Fruit fly (Drosophila melanogaster) whole organism, embryonic: ENCODE measurements around the gene CG46441.

Experiments used
- CG1024 ChIP-seq: fragments of 200-800 bp; sonication (Bioruptor generic); IDR thresholded peaks from 2 replicates; pipeline ENCODE4 v1.3.6; 2022; ENCODE audit warnings: missing biosample characterization, missing genetic modification characterization
- CG10431 ChIP-seq: fragments of 200-800 bp; sonication (Bioruptor generic); optimal IDR thresholded peaks from 3 replicates; lab custom pipeline; 2018; ENCODE audit warnings: missing biosample characterization, mild to moderate bottlenecking, missing genetic modification characterization
- CG10462 ChIP-seq: fragments of 200-800 bp; sonication (Bioruptor generic); optimal IDR thresholded peaks from 2 replicates; lab custom pipeline; 2016; ENCODE audit warnings: missing biosample characterization, missing genetic modification characterization
- CG11723 ChIP-seq: fragments of 200-800 bp; sonication (Bioruptor generic); optimal IDR thresholded peaks from 2 replicates; lab custom pipeline; 2017; ENCODE audit warnings: missing biosample characterization, mild to moderate bottlenecking, missing genetic modification characterization
- CG15479 ChIP-seq: fragments of 200-800 bp; sonication (Bioruptor generic); optimal IDR thresholded peaks from 3 replicates; lab custom pipeline; 2019; ENCODE audit warnings: missing biosample characterization, mild to moderate bottlenecking, missing genetic modification characterization, moderate library complexity
- CG16815 ChIP-seq: fragments of 200-800 bp; sonication (Bioruptor generic); optimal IDR thresholded peaks from 3 replicates; lab custom pipeline; 2017; ENCODE audit warnings: missing biosample characterization, mild to moderate bottlenecking, missing genetic modification characterization
- CG2120 ChIP-seq: fragments of 200-800 bp; sonication (Bioruptor generic); optimal IDR thresholded peaks from 3 replicates; lab custom pipeline; 2016; ENCODE audit warnings: missing biosample characterization, missing genetic modification characterization
- CG2199 ChIP-seq: fragments of 200-800 bp; sonication (Bioruptor generic); IDR thresholded peaks from 3 replicates; pipeline ENCODE4 v1.3.6; 2022; ENCODE audit warnings: missing biosample characterization, missing genetic modification characterization
- CG33213 ChIP-seq: fragments of 200-800 bp; sonication (Bioruptor generic); optimal IDR thresholded peaks from 3 replicates; lab custom pipeline; 2016; ENCODE audit warnings: missing biosample characterization, missing genetic modification characterization
- CG3726 ChIP-seq: fragments of 200-800 bp; sonication (Bioruptor generic); IDR thresholded peaks from 3 replicates; pipeline ENCODE4, ENCODE4 v1.3.6; 2022; ENCODE audit warnings: missing biosample characterization, missing genetic modification characterization
- CG6272 ChIP-seq: fragments of 200-800 bp; sonication (Bioruptor generic); IDR thresholded peaks from 2 replicates; pipeline ENCODE4 v1.3.6; 2022; ENCODE audit warnings: missing biosample characterization, missing genetic modification characterization
- CG7928 ChIP-seq: fragments of 200-800 bp; sonication (Bioruptor generic); optimal IDR thresholded peaks from 2 replicates; lab custom pipeline; 2017; ENCODE audit warnings: missing biosample characterization, mild to moderate bottlenecking, missing genetic modification characterization
- D ChIP-seq, 2 experiments: fragments of 200-800 bp in 1 of 2; fragments of >200 bp in 1 of 2; sonication (Bioruptor generic) in 1 of 2; optimal IDR thresholded peaks; 2 replicates in 1 of 2; 3 replicates in 1 of 2; lab custom pipeline; 2017; ENCODE audit warnings: mild to moderate bottlenecking in 1 of 2, missing biosample characterization in 1 of 2, missing genetic modification characterization in 1 of 2, missing genetic modification reagents in 1 of 2
- Drgx ChIP-seq: fragments of 200-800 bp; sonication (Bioruptor generic); IDR thresholded peaks from 2 replicates; pipeline ENCODE4 v1.3.6; 2022; ENCODE audit warnings: missing biosample characterization, missing genetic modification characterization
- HLHmδ ChIP-seq: fragments of 200-800 bp; sonication (Bioruptor generic); optimal IDR thresholded peaks from 2 replicates; lab custom pipeline; 2018; ENCODE audit warnings: missing biosample characterization, mild to moderate bottlenecking, missing genetic modification characterization, moderate library complexity
- Lpt ChIP-seq: fragments of >200 bp; optimal IDR thresholded peaks from 2 replicates; lab custom pipeline; 2018; ENCODE audit warnings: missing biosample characterization, missing genetic modification characterization
- MBD-R2 ChIP-seq: fragments of 200-800 bp; sonication (Bioruptor generic); IDR thresholded peaks from 2 replicates; pipeline ENCODE4 v1.3.6; 2022; ENCODE audit warnings: missing biosample characterization, missing genetic modification characterization
- Med ChIP-seq: fragments of 200-800 bp; sonication (Bioruptor generic); peaks from one replicate; lab custom pipeline; 2016; ENCODE audit warnings: missing biosample characterization, missing genetic modification characterization, mild to moderate bottlenecking, inconsistent platforms, moderate library complexity
- Nf-YA ChIP-seq: fragments of 200-800 bp; sonication (Bioruptor generic); IDR thresholded peaks from 2 replicates; pipeline ENCODE4 v1.3.6; 2022; ENCODE audit warnings: missing biosample characterization, missing genetic modification characterization
- Nf-YB ChIP-seq: fragments of 200-800 bp; sonication (Bioruptor generic); optimal IDR thresholded peaks from 3 replicates; lab custom pipeline; 2019; ENCODE audit warnings: missing biosample characterization, mild to moderate bottlenecking, missing genetic modification characterization, moderate library complexity
- Opbp ChIP-seq: fragments of 200-800 bp; sonication (Bioruptor generic); IDR thresholded peaks from 3 replicates; pipeline ENCODE4 v1.3.6; 2022; ENCODE audit warnings: missing biosample characterization, missing genetic modification characterization; ENCODE audit not compliant: partially characterized antibody
- Stat92E ChIP-seq, 3 experiments: fragments of >200 bp in 2 of 3; fragments of 200-800 bp in 1 of 3; sonication (Bioruptor generic) in 1 of 3; optimal IDR thresholded peaks; 2 replicates each; lab custom pipeline; 2017 to 2019; ENCODE audit warnings: missing biosample characterization in 3 of 3, missing genetic modification characterization in 3 of 3, mild to moderate bottlenecking in 1 of 3, moderate library complexity in 1 of 3
- Taf1 ChIP-seq: fragments of 200-800 bp; sonication (Bioruptor generic); IDR thresholded peaks from 2 replicates; pipeline ENCODE4 v1.3.6; 2022; ENCODE audit warnings: missing biosample characterization, missing genetic modification characterization
- ato ChIP-seq: fragments of 200-800 bp; sonication (Bioruptor generic); IDR thresholded peaks from 2 replicates; pipeline ENCODE4 v1.3.6; 2022; ENCODE audit warnings: missing biosample characterization, missing genetic modification characterization; ENCODE audit not compliant: partially characterized antibody
- bigmax ChIP-seq: fragments of 200-800 bp; sonication (Bioruptor generic); optimal IDR thresholded peaks from 2 replicates; lab custom pipeline; 2018; ENCODE audit warnings: missing biosample characterization, mild to moderate bottlenecking, missing genetic modification characterization
- br ChIP-seq: fragments of >200 bp; optimal IDR thresholded peaks from 2 replicates; lab custom pipeline; 2017
- cad ChIP-seq: fragments of >200 bp; optimal IDR thresholded peaks from 2 replicates; lab custom pipeline; 2017; ENCODE audit warnings: missing biosample characterization, missing genetic modification characterization
- chn ChIP-seq: fragments of 200-800 bp; sonication (Bioruptor generic); optimal IDR thresholded peaks from 2 replicates; lab custom pipeline; 2016; ENCODE audit warnings: missing biosample characterization, missing genetic modification characterization
- croc ChIP-seq: fragments of 200-800 bp; sonication (Bioruptor generic); conservative IDR thresholded peaks from 3 replicates; pipeline ENCODE4 v1.3.6; 2022; ENCODE audit warnings: missing biosample characterization, missing genetic modification characterization
- cwo ChIP-seq: fragments of 200-800 bp; sonication (Bioruptor generic); optimal IDR thresholded peaks from 3 replicates; lab custom pipeline; 2017; ENCODE audit warnings: missing biosample characterization, missing genetic modification characterization, mild to moderate bottlenecking, moderate library complexity, missing genetic modification reagents
- grn ChIP-seq: fragments of 200-800 bp; sonication (Bioruptor generic); optimal IDR thresholded peaks from 3 replicates; lab custom pipeline; 2017; ENCODE audit warnings: missing biosample characterization, missing genetic modification characterization
- insv ChIP-seq, 2 experiments: fragments of 200-800 bp; sonication (Bioruptor generic); optimal IDR thresholded peaks; 3 replicates each; lab custom pipeline; 2016 to 2018; ENCODE audit warnings: missing biosample characterization in 2 of 2, missing genetic modification characterization in 2 of 2
- kni ChIP-seq: fragments of 200-800 bp; sonication (Bioruptor generic); optimal IDR thresholded peaks from 3 replicates; lab custom pipeline; 2017; ENCODE audit warnings: mild to moderate bottlenecking, missing biosample characterization, missing genetic modification reagents, missing genetic modification characterization
- lmd ChIP-seq: fragments of 200-800 bp; sonication (Bioruptor generic); IDR thresholded peaks from 2 replicates; pipeline ENCODE4 v1.3.6; 2022; ENCODE audit warnings: missing biosample characterization, missing genetic modification characterization
- pb ChIP-seq: fragments of 200-800 bp; sonication (Bioruptor generic); optimal IDR thresholded peaks from 3 replicates; lab custom pipeline; 2016; ENCODE audit warnings: missing biosample characterization, missing genetic modification characterization
- pros ChIP-seq: fragments of 200-800 bp; sonication (Bioruptor generic); optimal IDR thresholded peaks from 3 replicates; lab custom pipeline; 2019; ENCODE audit warnings: missing biosample characterization, mild to moderate bottlenecking, missing genetic modification characterization, moderate library complexity
- psq ChIP-seq: fragments of 200-800 bp; sonication (Bioruptor generic); optimal IDR thresholded peaks from 2 replicates; lab custom pipeline; 2017; ENCODE audit warnings: missing biosample characterization, missing genetic modification characterization
- repo ChIP-seq: fragments of 200-800 bp; sonication (Bioruptor generic); optimal IDR thresholded peaks from 2 replicates; lab custom pipeline; 2016; ENCODE audit warnings: missing biosample characterization, missing genetic modification characterization
- schlank ChIP-seq: fragments of 200-800 bp; sonication (Bioruptor generic); optimal IDR thresholded peaks from 2 replicates; lab custom pipeline; 2018; ENCODE audit warnings: missing biosample characterization, mild to moderate bottlenecking, missing genetic modification characterization
- shn ChIP-seq: fragments of 200-800 bp; sonication (Bioruptor generic); optimal IDR thresholded peaks from 3 replicates; lab custom pipeline; 2016; ENCODE audit warnings: missing biosample characterization, missing genetic modification characterization
- sim ChIP-seq: fragments of 200-800 bp; sonication (Bioruptor generic); IDR thresholded peaks from 2 replicates; pipeline ENCODE4 v1.3.6; 2022; ENCODE audit warnings: missing biosample characterization, missing genetic modification characterization
- tll ChIP-seq, 2 experiments: fragments of 200-800 bp in 1 of 2; fragments of >200 bp in 1 of 2; sonication (Bioruptor generic) in 1 of 2; optimal IDR thresholded peaks; 2 replicates each; lab custom pipeline; 2017 to 2019; ENCODE audit warnings: missing biosample characterization in 2 of 2, missing genetic modification characterization in 2 of 2, mild to moderate bottlenecking in 1 of 2, moderate library complexity in 1 of 2
- twi ChIP-seq: fragments of 200-800 bp; optimal IDR thresholded peaks from 2 replicates; lab custom pipeline; 2019; ENCODE audit warnings: missing biosample characterization, mild to moderate bottlenecking, missing genetic modification characterization, moderate library complexity
- vfl ChIP-seq: fragments of 200-800 bp; sonication (Bioruptor generic); optimal IDR thresholded peaks from 2 replicates; lab custom pipeline; 2016; ENCODE audit warnings: missing biosample characterization, missing genetic modification characterization
- zfh1 ChIP-seq: fragments of 200-800 bp; sonication (Bioruptor generic); IDR thresholded peaks from 3 replicates; pipeline ENCODE4 v1.3.6; 2022; ENCODE audit warnings: missing biosample characterization, missing genetic modification characterization
- zfh2 ChIP-seq: fragments of 200-800 bp; sonication (Bioruptor generic); optimal IDR thresholded peaks from 2 replicates; lab custom pipeline; 2016; ENCODE audit warnings: missing biosample characterization, missing genetic modification characterization

The CG46441 gene

dm6 chr3R:20545678-20546077 is 43.9 kb upstream of the CG46441 start (continued):
- TF ChIP-seq ato (GFP tag; lab: Robert Waterston, UW) (no peak), pb (no peak), Nf-YA (GFP tag; lab: Robert Waterston, UW) (no peak), Taf1 (GFP tag; lab: Robert Waterston, UW) (no peak), cwo (peak; percentile 14), HLHmδ (GFP tag; lab: Kevin White, UChicago) (no peak), schlank (tag; lab: Kevin White, UChicago) (peak; percentile 20), lmd (0 out of 2 replicates have a peak, but pooled peaks have one; percentile 4), shn (GFP tag; lab: Kevin White, UChicago) (no peak)

DNA sequence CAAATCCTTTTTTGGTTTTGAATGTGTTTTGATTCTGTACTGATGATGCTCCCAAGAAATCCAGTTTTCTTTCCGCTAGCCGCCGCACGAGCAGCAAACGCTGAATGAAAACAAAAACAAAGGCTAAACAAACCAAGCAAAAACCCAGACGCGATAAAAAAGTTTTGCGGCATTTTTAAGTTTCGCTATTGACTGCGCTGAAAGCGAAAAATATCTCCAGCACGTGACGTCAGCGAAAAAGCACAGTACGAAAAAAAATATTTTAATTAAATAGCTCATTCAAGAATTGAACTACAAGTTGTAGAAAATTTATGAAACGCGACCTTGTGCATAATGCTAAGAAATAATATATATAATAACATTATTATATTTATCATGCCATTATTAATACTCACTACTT is 43.1 kb upstream of the CG46441 start:
- TF ChIP-seq CG33213 = no peak
- TF ChIP-seq Drgx (GFP tag; lab: Robert Waterston, UW) = 0 out of 2 replicates have a peak, but pooled peaks have one; percentile 8
- TF ChIP-seq CG10462 (GFP tag; lab: Kevin White, UChicago) = no peak
- no peak for TF ChIP-seq CG3726
- TF ChIP-seq, all 482 proteins: peak for 1

dm6 chr3R:20543719-20544118 is 41.9 kb upstream of the CG46441 start:
- TF ChIP-seq insv (GFP tag; optimal IDR thresholded peaks at IDR 0.05; lab: Kevin White, UChicago) (peak in 1 of 2 experiments; percentile 66), grn (GFP tag; lab: Kevin White, UChicago) (peak; percentile 28), chn (GFP tag; lab: Kevin White, UChicago) (no peak), Opbp (GFP tag; lab: Robert Waterston, UW) (no peak)

dm6 chr3R:20543220-20543619 is 41.4 kb upstream of the CG46441 start:
- TF ChIP-seq CG11723 (GFP tag; lab: Kevin White, UChicago) (no peak), zfh2 (GFP tag; lab: Kevin White, UChicago) (no peak), CG10431 (GFP tag; lab: Kevin White, UChicago) (no peak), Stat92E (GFP tag; optimal IDR thresholded peaks at IDR 0.05; lab: Kevin White, UChicago) (peak in 1 of 3 experiments; percentile 89), br (lab: Kevin White, UChicago) (no peak), vfl (GFP tag; lab: Kevin White, UChicago) (peak; percentile 26), kni (peak; percentile 94), grn (GFP tag; lab: Kevin White, UChicago) (peak; percentile 90), CG15479 (GFP tag; lab: Kevin White, UChicago) (peak; percentile 3), bigmax (GFP tag; lab: Kevin White, UChicago) (no peak), croc (GFP tag; lab: Robert Waterston, UW) (no peak), zfh1 (GFP tag; lab: Robert Waterston, UW) (0 out of 3 replicates have a peak, but pooled peaks have one; percentile 6), MBD-R2 (no peak), Med (peak; percentile 61), cad (peak; percentile 27), CG7928 (no peak), CG2199 (GFP tag; lab: Robert Waterston, UW) (peak; percentile 54; the same call in 1 of the 3 replicates), repo (GFP tag; lab: Kevin White, UChicago) (no peak), CG2120 (GFP tag; lab: Kevin White, UChicago) (no peak), CG16815 (GFP tag; lab: Kevin White, UChicago) (no peak), tll (GFP tag; optimal IDR thresholded peaks at IDR 0.05; lab: Kevin White, UChicago) (peak in 1 of 2 experiments; percentile 99), pros (peak; percentile 61), D (optimal IDR thresholded peaks at IDR 0.05; lab: Kevin White, UChicago) (peak; percentile 25), D (GFP tag; optimal IDR thresholded peaks at IDR 0.05; lab: Kevin White, UChicago) (no peak), psq (no peak), sim (GFP tag; lab: Robert Waterston, UW) (no peak), twi (tag; lab: Kevin White, UChicago) (no peak), Nf-YB (GFP tag; lab: Kevin White, UChicago) (no peak), CG6272 (GFP tag; lab: Robert Waterston, UW) (no peak), Lpt (GFP tag; lab: Kevin White, UChicago) (peak; percentile 23), CG1024 (GFP tag; lab: Robert Waterston, UW) (no peak)
